Worm (Caenorhabditis elegans) whole organism, L1 larva: ENCODE data around the gene T07E3.4.

Source experiments
- C04F5.9 ChIP-seq: sonication (generic microtip); optimal IDR thresholded peaks from 2 replicates; lab custom pipeline; 2016; ENCODE audit warnings: missing genetic modification characterization, missing compliant biosample characterization
- F16B12.6 ChIP-seq: fragments of 150-350 bp; optimal IDR thresholded peaks from 2 replicates; lab custom pipeline; 2014; ENCODE audit warnings: missing biosample characterization, missing genetic modification characterization
- aha-1 ChIP-seq: fragments of 150-350 bp; optimal IDR thresholded peaks from 2 replicates; lab custom pipeline; 2014; ENCODE audit warnings: missing biosample characterization, missing genetic modification characterization
- alr-1 ChIP-seq: fragments of 200-800 bp; sonication (Bioruptor generic); optimal IDR thresholded peaks from 2 replicates; lab custom pipeline; 2018; ENCODE audit warnings: borderline replicate concordance, mild to moderate bottlenecking, missing genetic modification characterization, missing compliant biosample characterization
- aly-2 ChIP-seq: fragments of 150-350 bp; optimal IDR thresholded peaks from 2 replicates; lab custom pipeline; 2014; ENCODE audit warnings: missing biosample characterization, missing genetic modification characterization
- ceh-63 ChIP-seq: fragments of 200-800 bp; sonication (Bioruptor generic); optimal IDR thresholded peaks from 2 replicates; lab custom pipeline; 2018; ENCODE audit warnings: mild to moderate bottlenecking, missing genetic modification characterization, missing compliant biosample characterization
- ceh-88 ChIP-seq: fragments of 200-800 bp; sonication (Bioruptor generic); IDR thresholded peaks from 2 replicates; pipeline ENCODE4 v1.3.6; 2022; ENCODE audit warnings: missing genetic modification characterization, missing compliant biosample characterization
- efl-3 ChIP-seq: fragments of 200-800 bp; sonication (Bioruptor generic); optimal IDR thresholded peaks from 2 replicates; lab custom pipeline; 2018; ENCODE audit warnings: mild to moderate bottlenecking, missing genetic modification characterization, missing compliant biosample characterization
- egl-13 ChIP-seq: sonication (generic microtip); optimal IDR thresholded peaks from 2 replicates; lab custom pipeline; 2016; ENCODE audit warnings: missing genotype, missing genetic modification reagents, missing genetic modification characterization, missing compliant biosample characterization
- egl-27 ChIP-seq, 2 experiments: fragments of 150-350 bp in 1 of 2; sonication (generic microtip); optimal IDR thresholded peaks; 3 replicates each; lab custom pipeline; 2017 to 2018; ENCODE audit warnings: missing biosample characterization in 2 of 2, missing genetic modification characterization in 2 of 2, missing genetic modification reagents in 2 of 2
- elt-3 ChIP-seq, 6 experiments: fragments of 150-350 bp in 1 of 6; sonication (generic microtip); optimal IDR thresholded peaks; 2 replicates each; lab custom pipeline; 2017 to 2018; ENCODE audit warnings: missing biosample characterization in 6 of 6, missing genetic modification characterization in 6 of 6, inconsistent platforms in 1 of 6
- ets-5 ChIP-seq: fragments of 200-800 bp; sonication (Bioruptor generic); IDR thresholded peaks from 2 replicates; pipeline ENCODE4 v1.3.6; 2022; ENCODE audit warnings: missing genetic modification characterization, missing compliant biosample characterization
- fkh-10 ChIP-seq: sonication (generic microtip); optimal IDR thresholded peaks from 2 replicates; lab custom pipeline; 2017; ENCODE audit warnings: missing biosample characterization, missing genetic modification reagents, missing genetic modification characterization
- fkh-4 ChIP-seq: sonication (generic microtip); optimal IDR thresholded peaks from 2 replicates; lab custom pipeline; 2016; ENCODE audit warnings: missing compliant biosample characterization, missing genetic modification characterization, borderline replicate concordance
- fkh-8 ChIP-seq: sonication (generic microtip); optimal IDR thresholded peaks from 2 replicates; lab custom pipeline; 2016; ENCODE audit warnings: mild to moderate bottlenecking, missing genetic modification characterization, missing compliant biosample characterization
- grh-1 ChIP-seq: fragments of 200-800 bp; sonication (Bioruptor generic); IDR thresholded peaks from 2 replicates; pipeline ENCODE4 v1.3.6; 2022; ENCODE audit warnings: missing genetic modification reagents, missing genetic modification characterization, missing compliant biosample characterization
- hlh-4 ChIP-seq: sonication (generic microtip); optimal IDR thresholded peaks from 2 replicates; lab custom pipeline; 2016; ENCODE audit warnings: mild to moderate bottlenecking, missing genetic modification characterization, missing compliant biosample characterization
- hpl-2 ChIP-seq: fragments of 150-350 bp; optimal IDR thresholded peaks from 2 replicates; lab custom pipeline; 2014; ENCODE audit warnings: missing biosample characterization, missing genetic modification reagents, missing genetic modification characterization
- isw-1 ChIP-seq: fragments of 200-800 bp; sonication (Bioruptor generic); IDR thresholded peaks from 2 replicates; pipeline ENCODE4 v1.3.6; 2022; ENCODE audit warnings: missing genetic modification characterization, missing compliant biosample characterization
- jun-1 ChIP-seq: fragments of 150-350 bp; optimal IDR thresholded peaks from 2 replicates; lab custom pipeline; 2014; ENCODE audit warnings: missing biosample characterization, missing genetic modification reagents, missing genetic modification characterization
- lin-13 ChIP-seq: fragments of 150-350 bp; optimal IDR thresholded peaks from 2 replicates; lab custom pipeline; 2014; ENCODE audit warnings: missing biosample characterization, missing genetic modification reagents, missing genetic modification characterization
- lin-14 ChIP-seq: fragments of 200-800 bp; sonication (Bioruptor generic); optimal IDR thresholded peaks from 2 replicates; lab custom pipeline; 2018; ENCODE audit warnings: mild to moderate bottlenecking, missing genetic modification characterization, moderate library complexity, missing compliant biosample characterization
- lin-35 ChIP-seq, 2 experiments: fragments of 150-350 bp; optimal IDR thresholded peaks; 2 replicates each; lab custom pipeline; 2014; ENCODE audit warnings: missing biosample characterization in 2 of 2, missing genetic modification characterization in 2 of 2, missing genetic modification reagents in 2 of 2
- lin-39 ChIP-seq: fragments of 150-350 bp; optimal IDR thresholded peaks from 2 replicates; lab custom pipeline; 2014; ENCODE audit warnings: missing biosample characterization, missing genetic modification reagents, missing genetic modification characterization
- lsy-2 ChIP-seq, 2 experiments: fragments of 150-350 bp; optimal IDR thresholded peaks; 2 replicates each; lab custom pipeline; 2014; ENCODE audit warnings: missing biosample characterization in 2 of 2, missing genetic modification characterization in 2 of 2
- mdl-1 ChIP-seq, 2 experiments: fragments of 150-350 bp; optimal IDR thresholded peaks; 2 replicates each; lab custom pipeline; 2014 to 2017; ENCODE audit warnings: missing biosample characterization in 2 of 2, missing genetic modification characterization in 2 of 2, inconsistent platforms in 1 of 2
- mef-2 ChIP-seq: fragments of 150-350 bp; optimal IDR thresholded peaks from 2 replicates; lab custom pipeline; 2014; ENCODE audit warnings: missing biosample characterization, missing genetic modification characterization
- nhr-19 ChIP-seq: fragments of 200-800 bp; sonication (Bioruptor generic); conservative IDR thresholded peaks from 2 replicates; pipeline ENCODE4 v1.3.6; 2022; ENCODE audit warnings: missing genetic modification characterization, missing compliant biosample characterization
- nhr-20 ChIP-seq: sonication (generic microtip); optimal IDR thresholded peaks from 2 replicates; lab custom pipeline; 2016; ENCODE audit warnings: mild to moderate bottlenecking, missing genetic modification characterization, missing compliant biosample characterization
- nhr-237 ChIP-seq: fragments of 150-350 bp; optimal IDR thresholded peaks from 2 replicates; lab custom pipeline; 2014; ENCODE audit warnings: missing biosample characterization, missing genetic modification characterization
- nhr-28 ChIP-seq: fragments of 150-350 bp; optimal IDR thresholded peaks from 2 replicates; lab custom pipeline; 2014; ENCODE audit warnings: missing biosample characterization, missing genetic modification characterization
- nhr-47 ChIP-seq: sonication (generic microtip); optimal IDR thresholded peaks from 2 replicates; lab custom pipeline; 2016; ENCODE audit warnings: mild to moderate bottlenecking, missing genetic modification characterization, moderate library complexity, missing compliant biosample characterization
- nhr-71 ChIP-seq: sonication (generic microtip); optimal IDR thresholded peaks from 2 replicates; lab custom pipeline; 2016; ENCODE audit warnings: mild to moderate bottlenecking, missing genetic modification characterization, moderate library complexity, missing compliant biosample characterization
- nhr-90 ChIP-seq: sonication (generic microtip); optimal IDR thresholded peaks from 2 replicates; lab custom pipeline; 2016; ENCODE audit warnings: mild to moderate bottlenecking, missing genetic modification characterization, missing compliant biosample characterization; ENCODE audit not compliant: poor library complexity
- pag-3 ChIP-seq: sonication (generic microtip); optimal IDR thresholded peaks from 2 replicates; lab custom pipeline; 2017; ENCODE audit warnings: missing genetic modification characterization, mild to moderate bottlenecking, missing compliant biosample characterization, antibody characterized with exemption, borderline replicate concordance; ENCODE audit not compliant: insufficient read depth
- snu-23 ChIP-seq: sonication (generic microtip); optimal IDR thresholded peaks from 2 replicates; lab custom pipeline; 2016; ENCODE audit warnings: missing genetic modification characterization, missing compliant biosample characterization
- sptf-1 ChIP-seq: fragments of 150-350 bp; optimal IDR thresholded peaks from 2 replicates; lab custom pipeline; 2014; ENCODE audit warnings: missing biosample characterization, missing genetic modification characterization
- sup-37 ChIP-seq: fragments of 200-800 bp; sonication (Bioruptor generic); optimal IDR thresholded peaks from 2 replicates; lab custom pipeline; 2018; ENCODE audit warnings: mild to moderate bottlenecking, missing genetic modification characterization, missing compliant biosample characterization
- unc-130 ChIP-seq: fragments of 150-350 bp; optimal IDR thresholded peaks from 2 replicates; lab custom pipeline; 2017; ENCODE audit warnings: missing biosample characterization, missing genetic modification characterization, inconsistent platforms
- unc-86 ChIP-seq: sonication (generic microtip); optimal IDR thresholded peaks from 2 replicates; lab custom pipeline; 2016; ENCODE audit warnings: missing genetic modification characterization, missing compliant biosample characterization
- unc-98 ChIP-seq: fragments of 200-800 bp; sonication (Bioruptor generic); IDR thresholded peaks from 2 replicates; pipeline ENCODE4 v1.3.6; 2022; ENCODE audit warnings: missing genetic modification characterization, missing compliant biosample characterization
- vab-15 ChIP-seq: sonication (generic microtip); optimal IDR thresholded peaks from 2 replicates; lab custom pipeline; 2017; ENCODE audit warnings: missing genotype, mild to moderate bottlenecking, missing genetic modification characterization, missing compliant biosample characterization
- xbp-1 ChIP-seq: sonication (generic microtip); optimal IDR thresholded peaks from 2 replicates; lab custom pipeline; 2016; ENCODE audit warnings: missing genetic modification characterization, missing compliant biosample characterization
- zag-1 ChIP-seq: fragments of 150-350 bp; optimal IDR thresholded peaks from 2 replicates; lab custom pipeline; 2014; ENCODE audit warnings: missing biosample characterization, missing genetic modification characterization
- zip-4 ChIP-seq: fragments of 200-800 bp; sonication (Bioruptor generic); optimal IDR thresholded peaks from 2 replicates; lab custom pipeline; 2018; ENCODE audit warnings: mild to moderate bottlenecking, missing genetic modification characterization, moderate library complexity, missing compliant biosample characterization
- ztf-11 ChIP-seq, 2 experiments: sonication (generic microtip); optimal IDR thresholded peaks; 2 replicates each; lab custom pipeline; 2016 to 2017; ENCODE audit warnings: missing genetic modification characterization in 2 of 2, missing biosample characterization in 1 of 2, missing compliant biosample characterization in 1 of 2
- ztf-4 ChIP-seq: fragments of 150-350 bp; optimal IDR thresholded peaks from 2 replicates; lab custom pipeline; 2014; ENCODE audit warnings: missing biosample characterization, missing genetic modification characterization

The T07E3.4 gene

ce11 chrIII:6898518-6898917, 704 bp downstream of the T07E3.4 start (continued):
- peak; percentile 54 to 70 for TF ChIP-seq lsy-2 (tag; optimal IDR thresholded peaks at IDR 0.05; lab: Kevin White, UChicago)
- peak; percentile 26 for TF ChIP-seq lin-13 (GFP tag; lab: Kevin White, UChicago)
- TF ChIP-seq efl-3 (GFP tag; lab: Kevin White, UChicago), result no peak
- no peak for TF ChIP-seq C04F5.9
- TF ChIP-seq nhr-19 (GFP tag; lab: Robert Waterston, UW), result peak; percentile 79
- 0 out of 2 replicates have a peak, but pooled peaks have one; percentile 14 for TF ChIP-seq ceh-88 (GFP tag; lab: Robert Waterston, UW)
- no peak for TF ChIP-seq isw-1 (GFP tag; lab: Robert Waterston, UW)
- TF ChIP-seq egl-13 (tag; lab: Kevin White, UChicago), result no peak
- no peak for TF ChIP-seq unc-98 (GFP tag; lab: Robert Waterston, UW)
- TF ChIP-seq vab-15 (tag; lab: Kevin White, UChicago), result no peak
- no peak for TF ChIP-seq xbp-1 (tag; lab: Kevin White, UChicago)
- TF ChIP-seq lin-35 (GFP tag; optimal IDR thresholded peaks at IDR 0.05; lab: Kevin White, UChicago), result peak in 1 of 2 experiments; percentile 61
- no peak for TF ChIP-seq sup-37 (GFP tag; lab: Kevin White, UChicago)
- TF ChIP-seq pag-3 (tag; lab: Kevin White, UChicago), result no peak
- TF ChIP-seq lin-14 (GFP tag; lab: Kevin White, UChicago), result peak; percentile 82
- TF ChIP-seq unc-86 (tag; lab: Kevin White, UChicago), result no peak
- no peak for TF ChIP-seq hlh-4 (tag; lab: Kevin White, UChicago)
- peak; percentile 83 for TF ChIP-seq nhr-20
- no peak for TF ChIP-seq alr-1 (tag; lab: Kevin White, UChicago)
- TF ChIP-seq nhr-47, result peak; percentile 44
- TF ChIP-seq fkh-8 (tag; lab: Kevin White, UChicago), result no peak
- TF ChIP-seq aha-1 (tag; lab: Kevin White, UChicago), result no peak
- no peak for TF ChIP-seq ztf-11 (tag; optimal IDR thresholded peaks at IDR 0.05; lab: Kevin White, UChicago)
- TF ChIP-seq sptf-1, result no peak
- no peak for TF ChIP-seq mef-2 (tag; lab: Kevin White, UChicago)
- no peak for TF ChIP-seq jun-1 (tag; lab: Kevin White, UChicago)
- TF ChIP-seq unc-130 (tag; lab: Kevin White, UChicago), result peak; percentile 56
- no peak for TF ChIP-seq egl-27 (tag; optimal IDR thresholded peaks at IDR 0.05; lab: Kevin White, UChicago)
- peak; percentile 44 for TF ChIP-seq nhr-90
- peak in 1 of 2 experiments; percentile 23 for TF ChIP-seq mdl-1 (tag; optimal IDR thresholded peaks at IDR 0.05; lab: Kevin White, UChicago)
- TF ChIP-seq, all 84 proteins: peak for 29

DNA sequence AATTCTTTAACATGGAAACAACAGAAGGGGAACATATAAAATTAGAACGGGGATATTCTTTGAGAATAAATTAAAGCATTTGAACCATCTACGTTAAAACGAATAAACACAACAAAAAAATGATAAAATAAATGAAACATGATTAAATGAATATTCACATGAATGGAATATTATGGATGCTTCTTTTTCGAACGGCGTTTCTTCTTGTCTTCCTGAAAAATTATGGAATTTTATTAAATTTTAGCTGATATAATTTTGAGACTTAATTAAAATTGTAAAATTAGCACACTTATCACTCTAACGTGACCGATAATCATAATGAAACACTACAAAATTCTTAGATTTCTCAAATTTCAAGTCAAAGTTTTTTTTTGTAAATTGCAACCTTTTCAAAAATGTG, 2.8 kb downstream of the T07E3.4 start:
- TF ChIP-seq aly-2 (tag; lab: Kevin White, UChicago) (peak; percentile 51), nhr-20 (no peak), snu-23 (GFP tag; lab: Kevin White, UChicago) (no peak), nhr-28 (tag; lab: Kevin White, UChicago) (no peak), lin-39 (tag; lab: Kevin White, UChicago) (peak; percentile 26)

DNA sequence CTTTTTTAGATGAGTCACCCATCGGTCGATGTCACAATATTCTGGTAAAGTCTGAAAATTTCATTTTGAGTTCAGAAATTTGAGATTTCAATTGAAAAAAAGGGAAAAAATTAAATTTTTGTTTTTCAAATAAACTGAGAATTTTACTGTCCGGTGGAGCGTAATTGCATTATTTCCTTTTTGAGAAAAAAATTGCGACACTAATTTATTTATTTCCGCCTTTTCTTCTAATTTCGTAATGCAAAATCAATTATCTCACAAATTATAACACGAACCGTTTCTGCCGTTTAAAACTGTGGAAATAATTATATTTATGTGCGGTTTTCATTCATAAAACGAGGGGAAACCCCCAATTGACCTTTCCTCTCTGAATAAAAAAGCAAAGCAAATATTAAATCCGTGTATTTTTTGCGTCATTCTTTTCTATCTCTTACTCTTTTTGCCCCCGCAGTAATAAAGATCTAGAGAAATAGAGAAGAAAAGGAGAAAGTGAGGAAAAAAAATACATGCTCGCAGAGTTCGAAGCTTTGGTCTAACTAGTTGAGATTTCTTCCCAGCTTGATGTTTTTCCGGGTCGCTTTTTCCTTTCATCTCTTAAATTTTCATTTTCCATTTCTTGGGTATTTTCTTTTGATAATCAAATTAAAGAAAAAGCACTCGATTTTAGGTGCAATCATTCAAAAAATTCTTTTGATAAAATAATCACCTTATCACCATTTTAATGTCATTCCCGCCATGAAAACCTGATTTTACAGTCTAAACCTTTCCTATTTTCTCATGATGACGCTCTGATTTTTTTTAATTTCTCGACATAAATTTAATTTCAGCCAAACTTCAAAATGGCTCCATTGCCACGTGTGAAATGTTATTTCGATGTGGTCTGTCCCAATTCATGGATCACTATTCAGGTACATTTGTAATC, 5.5 kb downstream of the T07E3.4 start, which contains the start of the genes brc-2 and T07E3.3:
Gene brc-2, minus strand, starts transcription at position 51 of the 922 bp plus-strand sequence.
Gene T07E3.3, plus strand, starts transcription at position 822 of the 922 bp plus-strand sequence.
- TF ChIP-seq lsy-2 (tag; optimal IDR thresholded peaks at IDR 0.05; lab: Kevin White, UChicago) (peak in 1 of 2 experiments; percentile 54), lin-13 (GFP tag; lab: Kevin White, UChicago) (no peak), nhr-237 (tag; lab: Kevin White, UChicago) (no peak), F16B12.6 (no peak), ceh-63 (GFP tag; lab: Kevin White, UChicago) (no peak), ceh-88 (GFP tag; lab: Robert Waterston, UW) (no peak), grh-1 (GFP tag; lab: Robert Waterston, UW) (no peak), ztf-4 (tag; lab: Kevin White, UChicago) (no peak), zip-4 (GFP tag; lab: Kevin White, UChicago) (no peak), fkh-4 (no peak), isw-1 (GFP tag; lab: Robert Waterston, UW) (no peak), mdl-1 (tag; optimal IDR thresholded peaks at IDR 0.05; lab: Kevin White, UChicago) (no peak), fkh-10 (GFP tag; lab: Kevin White, UChicago) (no peak), hpl-2 (no peak), ets-5 (GFP tag; lab: Robert Waterston, UW) (no peak), zag-1 (tag; lab: Kevin White, UChicago) (no peak), nhr-71 (tag; lab: Kevin White, UChicago) (peak; percentile 5), elt-3 (tag; optimal IDR thresholded peaks at IDR 0.05; lab: Kevin White, UChicago) (no peak)
